Fruit fly (Drosophila melanogaster) whole organism, embryonic: ENCODE results near the gene mRpS23.

ENCODE experiments used
- CG13624 ChIP-seq: fragments of 200-800 bp; sonication (Bioruptor generic); optimal IDR thresholded peaks from 2 replicates; lab custom pipeline; 2016; ENCODE audit warnings: missing biosample characterization, missing genetic modification characterization
- CG14050 ChIP-seq: fragments of 200-800 bp; sonication (Bioruptor generic); IDR thresholded peaks from 3 replicates; pipeline ENCODE4 v1.3.6; 2022; ENCODE audit warnings: missing biosample characterization, missing genetic modification characterization
- CG15011 ChIP-seq: fragments of 200-800 bp; sonication (Bioruptor generic); optimal IDR thresholded peaks from 3 replicates; lab custom pipeline; 2018; ENCODE audit warnings: missing biosample characterization, mild to moderate bottlenecking, missing genetic modification characterization
- CG34422 ChIP-seq: fragments of 200-800 bp; sonication (Bioruptor generic); IDR thresholded peaks from 3 replicates; pipeline ENCODE4 v1.3.6; 2022; ENCODE audit warnings: missing biosample characterization, missing genetic modification characterization
- HHEX ChIP-seq: fragments of 200-800 bp; sonication (Bioruptor generic); optimal IDR thresholded peaks from 3 replicates; lab custom pipeline; 2017; ENCODE audit warnings: missing biosample characterization, mild to moderate bottlenecking, missing genetic modification characterization, missing genetic modification reagents
- Hmx ChIP-seq: fragments of 200-800 bp; sonication (Bioruptor generic); optimal IDR thresholded peaks from 2 replicates; lab custom pipeline; 2016; ENCODE audit warnings: missing biosample characterization, missing genetic modification characterization
- Sox102F ChIP-seq: fragments of 200-800 bp; sonication (Bioruptor generic); optimal IDR thresholded peaks from 2 replicates; lab custom pipeline; 2018; ENCODE audit warnings: missing biosample characterization, mild to moderate bottlenecking, missing genetic modification characterization, moderate library complexity
- bbx ChIP-seq: fragments of 200-800 bp; sonication (Bioruptor generic); IDR thresholded peaks from 2 replicates; pipeline ENCODE4 v1.3.6; 2022; ENCODE audit warnings: missing biosample characterization, missing genetic modification characterization; ENCODE audit not compliant: partially characterized antibody
- gro ChIP-seq: fragments of 200-800 bp; sonication (Bioruptor generic); optimal IDR thresholded peaks from 2 replicates; lab custom pipeline; 2016; ENCODE audit warnings: missing biosample characterization, missing genetic modification characterization
- lmd ChIP-seq: fragments of 200-800 bp; sonication (Bioruptor generic); IDR thresholded peaks from 2 replicates; pipeline ENCODE4 v1.3.6; 2022; ENCODE audit warnings: missing biosample characterization, missing genetic modification characterization
- ro ChIP-seq: fragments of 200-800 bp; sonication (Bioruptor generic); IDR thresholded peaks from 2 replicates; pipeline ENCODE4 v1.3.6; 2022; ENCODE audit warnings: missing biosample characterization, missing genetic modification characterization
- usp ChIP-seq: fragments of >200 bp; optimal IDR thresholded peaks from 2 replicates; lab custom pipeline; 2017; ENCODE audit warnings: missing biosample characterization, missing genetic modification characterization

- peak; percentile 45; the same call in 1 of the 3 replicates for TF ChIP-seq CG34422 (GFP tag; lab: Robert Waterston, UW)
- no peak for TF ChIP-seq lmd (GFP tag; lab: Robert Waterston, UW)
- TF ChIP-seq gro (GFP tag; lab: Kevin White, UChicago), result no peak
- no peak for TF ChIP-seq CG13624 (GFP tag; lab: Kevin White, UChicago)
- TF ChIP-seq usp (GFP tag; lab: Kevin White, UChicago), result no peak
- TF ChIP-seq ro (GFP tag; lab: Robert Waterston, UW), result no peak
- TF ChIP-seq CG15011, result no peak
- no peak for TF ChIP-seq Hmx
- no peak for TF ChIP-seq CG14050
- peak; percentile 30; the same call in 1 of the 2 replicates for TF ChIP-seq bbx (GFP tag; lab: Robert Waterston, UW)
- no peak for TF ChIP-seq Sox102F (GFP tag; lab: Kevin White, UChicago)
- TF ChIP-seq HHEX (GFP tag; lab: Kevin White, UChicago), result no peak
Observed at dm6 chr2L:13793405-13793804, 41.5 kb downstream of the mRpS23 start, which contains the start of gene Sec71.
